Worm (Caenorhabditis elegans): Measurements from ENCODE around the gene D1022.9.

DNA sequence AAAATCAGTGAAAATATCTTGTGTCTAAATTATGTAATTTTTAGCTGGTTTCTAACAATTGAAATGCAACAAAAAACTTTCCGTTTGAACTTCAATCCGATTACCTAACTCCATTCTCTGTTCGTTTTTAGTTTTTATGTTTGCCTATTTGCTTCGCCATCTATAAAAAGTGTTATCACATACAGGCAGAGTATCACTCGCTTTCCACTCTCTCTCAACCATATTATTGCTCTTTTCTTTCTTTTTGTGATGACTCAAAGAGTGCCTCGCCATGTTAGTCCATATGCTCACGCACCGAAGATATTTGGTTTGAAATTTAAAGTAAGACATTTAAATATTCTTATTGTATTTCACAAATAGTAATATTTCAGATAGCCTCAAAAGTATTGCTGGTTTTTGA lies 45.4 kb upstream of the D1022.9 start, which contains the start of gene ZK1290.13:
- TF ChIP-seq fos-1 (tag; optimal IDR thresholded peaks at IDR 0.05) (peak; percentile 70), snpc-4 (tag; optimal IDR thresholded peaks at IDR 0.05) (no peak), ceh-82 (tag; optimal IDR thresholded peaks at IDR 0.05) (no peak), lin-39 (tag; optimal IDR thresholded peaks at IDR 0.05) (no peak), unc-62 (GFP tag; optimal IDR thresholded peaks at IDR 0.05) (no peak), mdl-1 (tag; optimal IDR thresholded peaks at IDR 0.05) (no peak), nhr-11 (tag; optimal IDR thresholded peaks at IDR 0.05) (no peak), skn-1 (tag; optimal IDR thresholded peaks at IDR 0.05) (no peak), nhr-237 (tag; optimal IDR thresholded peaks at IDR 0.05) (no peak), nhr-10 (tag; optimal IDR thresholded peaks at IDR 0.05) (no peak), R02D3.7 (tag; optimal IDR thresholded peaks at IDR 0.05) (no peak), ztf-4 (tag; optimal IDR thresholded peaks at IDR 0.05) (no peak)

Data from whole organism, L2 larva.